Worm (Caenorhabditis elegans): ENCODE data around the gene ttyh-1.

DNA sequence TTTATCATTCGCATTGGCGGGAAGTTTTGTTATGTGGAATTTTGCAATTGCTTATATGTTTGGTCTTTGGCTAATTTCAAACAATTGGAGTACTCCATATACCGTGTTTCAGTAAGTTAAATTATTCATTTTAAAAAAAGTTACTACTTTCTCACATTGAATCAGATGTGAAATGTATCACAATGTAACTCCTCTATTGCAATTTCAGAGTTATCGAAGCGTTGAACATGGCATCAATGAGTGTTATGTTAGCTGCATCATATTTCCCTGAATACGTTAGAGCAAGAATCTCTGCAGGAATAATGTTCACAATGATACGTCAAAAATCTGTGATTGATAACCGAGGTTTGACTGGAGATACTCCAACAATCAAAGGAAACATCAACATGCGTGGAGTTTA lies 12.7 kb upstream of the ttyh-1 start:
- TF ChIP-seq nhr-76 (tag; optimal IDR thresholded peaks at IDR 0.05) (no peak), lsy-2 (tag; optimal IDR thresholded peaks at IDR 0.05) (no peak), elt-3 (tag; optimal IDR thresholded peaks at IDR 0.05) (no peak), zip-8 (tag; optimal IDR thresholded peaks at IDR 0.05) (no peak), blmp-1 (tag; optimal IDR thresholded peaks at IDR 0.05) (no peak), pha-4 (tag; optimal IDR thresholded peaks at IDR 0.05) (no peak), elt-1 (tag; optimal IDR thresholded peaks at IDR 0.05; ENCODE audit: borderline replicate concordance, insufficient read depth) (no peak), tbx-8 (GFP tag; optimal IDR thresholded peaks at IDR 0.05) (no peak), unc-62 (GFP tag; optimal IDR thresholded peaks at IDR 0.05) (no peak), M03D4.4 (tag; optimal IDR thresholded peaks at IDR 0.05) (no peak), hlh-1 (tag; optimal IDR thresholded peaks at IDR 0.05) (no peak), mep-1 (tag; optimal IDR thresholded peaks at IDR 0.05) (no peak), sptf-1 (tag; optimal IDR thresholded peaks at IDR 0.05) (no peak), mls-2 (tag; optimal IDR thresholded peaks at IDR 0.05) (no peak)

Data from whole organism, mixed stage, embryonic.